Fruit fly (Drosophila melanogaster) whole organism, wandering third instar larva: Measurements from ENCODE around the gene Ets97D.

Experiments
- Abd-B ChIP-seq: fragments of >200 bp; optimal IDR thresholded peaks from 2 replicates; lab custom pipeline; 2017; ENCODE audit warnings: missing biosample characterization, missing genetic modification characterization
- CG32264 ChIP-seq: fragments of 200-800 bp; sonication (Bioruptor generic); optimal IDR thresholded peaks from 2 replicates; lab custom pipeline; 2016; ENCODE audit warnings: missing biosample characterization, missing genetic modification characterization
- CG9705 ChIP-seq: fragments of 200-800 bp; sonication (Bioruptor generic); optimal IDR thresholded peaks from 2 replicates; lab custom pipeline; 2018; ENCODE audit warnings: missing biosample characterization, mild to moderate bottlenecking, missing genetic modification characterization
- CrebA ChIP-seq: fragments of 200-800 bp; sonication (Bioruptor generic); optimal IDR thresholded peaks from 2 replicates; lab custom pipeline; 2016; ENCODE audit warnings: missing biosample characterization, mild to moderate bottlenecking, missing genetic modification characterization, borderline replicate concordance
- Dfd ChIP-seq: fragments of >200 bp; optimal IDR thresholded peaks from 2 replicates; lab custom pipeline; 2017; ENCODE audit warnings: missing biosample characterization, missing genetic modification characterization
- Dif ChIP-seq: fragments of 200-275, 200-300 bp; sonication (Bioruptor generic); optimal IDR thresholded peaks from 2 replicates; lab custom pipeline; 2018; ENCODE audit warnings: missing biosample characterization, missing genetic modification characterization; ENCODE audit not compliant: partially characterized antibody
- GATAd ChIP-seq: sonication (Bioruptor generic); optimal IDR thresholded peaks from 2 replicates; lab custom pipeline; 2016; ENCODE audit warnings: missing biosample characterization, missing genetic modification characterization
- HLH106 ChIP-seq: fragments of 200-800 bp; optimal IDR thresholded peaks from 3 replicates; lab custom pipeline; 2019; ENCODE audit warnings: missing biosample characterization, mild to moderate bottlenecking, missing genetic modification characterization, moderate library complexity
- Hnf4 ChIP-seq: fragments of 200-800 bp; sonication (Bioruptor generic); optimal IDR thresholded peaks from 2 replicates; lab custom pipeline; 2016; ENCODE audit warnings: missing biosample characterization, mild to moderate bottlenecking, missing genetic modification characterization
- Hr78 ChIP-seq: fragments of >200 bp; optimal IDR thresholded peaks from 2 replicates; lab custom pipeline; 2017; ENCODE audit warnings: missing biosample characterization, missing genetic modification characterization
- Hr83 ChIP-seq: fragments of 200-300 bp; sonication (Bioruptor generic); optimal IDR thresholded peaks from 2 replicates; lab custom pipeline; 2016; ENCODE audit warnings: missing biosample characterization, mild to moderate bottlenecking, missing genetic modification characterization, moderate library complexity; ENCODE audit not compliant: poor library complexity, severe bottlenecking
- Jra ChIP-seq: sonication (Bioruptor generic); optimal IDR thresholded peaks from 2 replicates; lab custom pipeline; 2016; ENCODE audit warnings: missing biosample characterization, missing genetic modification characterization
- Mio ChIP-seq: sonication (Bioruptor generic); optimal IDR thresholded peaks from 2 replicates; lab custom pipeline; 2016; ENCODE audit warnings: missing biosample characterization, missing genetic modification characterization
- Myc ChIP-seq: fragments of >200 bp; optimal IDR thresholded peaks from 2 replicates; lab custom pipeline; 2017
- N ChIP-seq: fragments of >200 bp; optimal IDR thresholded peaks from 2 replicates; lab custom pipeline; 2018; ENCODE audit warnings: missing biosample characterization, missing external identifiers, missing genetic modification characterization
- OdsH ChIP-seq: fragments of 200-800 bp; sonication (Bioruptor generic); optimal IDR thresholded peaks from 2 replicates; lab custom pipeline; 2016; ENCODE audit warnings: missing biosample characterization, mild to moderate bottlenecking, missing genetic modification characterization
- Rel ChIP-seq, 2 experiments: fragments of 200-800 bp; sonication (Bioruptor generic) in 1 of 2; optimal IDR thresholded peaks; 2 replicates in 1 of 2; 3 replicates in 1 of 2; lab custom pipeline; 2016 to 2019; ENCODE audit warnings: mild to moderate bottlenecking in 2 of 2, missing biosample characterization in 2 of 2, missing genetic modification characterization in 2 of 2, moderate library complexity in 1 of 2
- br ChIP-seq: fragments of 200-800 bp; sonication (Bioruptor generic); optimal IDR thresholded peaks from 2 replicates; lab custom pipeline; 2016; ENCODE audit warnings: missing biosample characterization, missing genetic modification characterization
- brk ChIP-seq: fragments of 200-800 bp; sonication (Bioruptor generic); optimal IDR thresholded peaks from 2 replicates; lab custom pipeline; 2016; ENCODE audit warnings: missing biosample characterization, mild to moderate bottlenecking, missing genetic modification characterization
- dl ChIP-seq, 2 experiments: fragments of 175-275, 200-275 bp in 1 of 2; fragments of 200-275 bp in 1 of 2; sonication (Bioruptor generic); optimal IDR thresholded peaks; lab custom pipeline; 2018; ENCODE audit warnings: mild to moderate bottlenecking in 2 of 2, missing biosample characterization in 2 of 2, missing genetic modification characterization in 2 of 2, moderate library complexity in 2 of 2; ENCODE audit not compliant: partially characterized antibody in 2 of 2, insufficient read depth in 1 of 2
- dmrt93B ChIP-seq: fragments of 200-800 bp; sonication (Bioruptor generic); optimal IDR thresholded peaks from 2 replicates; lab custom pipeline; 2018; ENCODE audit warnings: missing biosample characterization, mild to moderate bottlenecking, missing genetic modification characterization
- dsf ChIP-seq: sonication (Bioruptor generic); optimal IDR thresholded peaks from 2 replicates; lab custom pipeline; 2016; ENCODE audit warnings: missing biosample characterization, missing genetic modification characterization, borderline replicate concordance
- ey ChIP-seq: fragments of 200-800 bp; sonication (Bioruptor generic); optimal IDR thresholded peaks from 2 replicates; lab custom pipeline; 2016; ENCODE audit warnings: missing biosample characterization, missing genetic modification characterization
- foxo ChIP-seq, 2 experiments: fragments of 200-800 bp; sonication (Bioruptor generic); optimal IDR thresholded peaks; 2 replicates in 1 of 2; 3 replicates in 1 of 2; lab custom pipeline; 2016 to 2017; ENCODE audit warnings: missing biosample characterization in 2 of 2, missing genetic modification characterization in 2 of 2
- fru ChIP-seq: fragments of 200-800 bp; sonication (Bioruptor generic); optimal IDR thresholded peaks from 3 replicates; lab custom pipeline; 2016; ENCODE audit warnings: missing biosample characterization, mild to moderate bottlenecking, missing genetic modification characterization
- h ChIP-seq: fragments of 200-800 bp; sonication (Bioruptor generic); optimal IDR thresholded peaks from 3 replicates; lab custom pipeline; 2016; ENCODE audit warnings: missing biosample characterization, mild to moderate bottlenecking, missing genetic modification characterization
- jim ChIP-seq: fragments of 175-275, 200-325 bp; sonication (Bioruptor generic); optimal IDR thresholded peaks from 2 replicates; lab custom pipeline; 2016; ENCODE audit warnings: missing biosample characterization, mild to moderate bottlenecking, missing genetic modification characterization
- pan ChIP-seq: fragments of >200 bp; optimal IDR thresholded peaks from 2 replicates; lab custom pipeline; 2017
- rgr ChIP-seq: fragments of 200-800 bp; sonication (Bioruptor generic); optimal IDR thresholded peaks from 3 replicates; lab custom pipeline; 2016; ENCODE audit warnings: missing biosample characterization, mild to moderate bottlenecking, missing genetic modification characterization
- sv ChIP-seq: fragments of 200-800 bp; sonication (Bioruptor generic); optimal IDR thresholded peaks from 3 replicates; lab custom pipeline; 2016; ENCODE audit warnings: missing biosample characterization, missing genetic modification characterization
- tai ChIP-seq: sonication (Bioruptor generic); optimal IDR thresholded peaks from 2 replicates; lab custom pipeline; 2016; ENCODE audit warnings: missing biosample characterization, missing genetic modification characterization
- woc ChIP-seq: sonication (Bioruptor generic); optimal IDR thresholded peaks from 2 replicates; lab custom pipeline; 2016; ENCODE audit warnings: missing biosample characterization, mild to moderate bottlenecking, missing genetic modification characterization

Ets97D gene

DNA sequence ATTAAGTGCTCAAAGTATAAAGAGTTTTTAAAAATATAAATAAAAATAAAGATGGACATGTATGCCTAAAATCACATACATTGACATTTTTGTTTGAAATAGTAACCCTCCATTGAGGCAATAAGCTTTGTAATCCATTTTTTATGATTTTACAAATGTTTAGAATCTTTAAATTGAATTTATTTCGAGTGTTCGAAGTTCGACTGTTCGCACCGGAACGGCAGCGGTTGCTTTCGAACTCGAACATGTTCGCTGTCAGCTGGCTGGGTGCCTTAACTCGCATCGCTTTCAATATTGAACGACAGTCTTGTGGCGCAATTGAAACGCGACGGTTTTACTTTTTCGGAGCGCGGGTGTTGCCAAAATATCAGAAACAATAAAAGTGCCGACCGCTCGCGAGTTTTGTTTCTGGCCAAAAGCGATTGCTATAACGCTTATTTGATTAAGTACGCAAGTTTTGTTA lies 2.8 kb upstream of the Ets97D start, which contains the start of gene CG46339 (continued):
- no peak for TF ChIP-seq CrebA (GFP tag; lab: Kevin White, UChicago)
- TF ChIP-seq fru (GFP tag; lab: Kevin White, UChicago): peak; percentile 8
- no peak for TF ChIP-seq tai (GFP tag; lab: Kevin White, UChicago)
- no peak for TF ChIP-seq CG32264
- no peak for TF ChIP-seq jim
- TF ChIP-seq Dif (GFP tag; lab: Kevin White, UChicago): peak; percentile 76
- no peak for TF ChIP-seq ey
- TF ChIP-seq Rel (GFP tag; optimal IDR thresholded peaks at IDR 0.05; lab: Kevin White, UChicago): no peak
- peak; percentile 36 for TF ChIP-seq Rel (tag; optimal IDR thresholded peaks at IDR 0.05; lab: Kevin White, UChicago)
- no peak for TF ChIP-seq N (GFP tag; lab: Kevin White, UChicago)
- no peak for TF ChIP-seq Dfd (GFP tag; lab: Kevin White, UChicago)
- TF ChIP-seq, all 38 proteins: peak for 14

DNA sequence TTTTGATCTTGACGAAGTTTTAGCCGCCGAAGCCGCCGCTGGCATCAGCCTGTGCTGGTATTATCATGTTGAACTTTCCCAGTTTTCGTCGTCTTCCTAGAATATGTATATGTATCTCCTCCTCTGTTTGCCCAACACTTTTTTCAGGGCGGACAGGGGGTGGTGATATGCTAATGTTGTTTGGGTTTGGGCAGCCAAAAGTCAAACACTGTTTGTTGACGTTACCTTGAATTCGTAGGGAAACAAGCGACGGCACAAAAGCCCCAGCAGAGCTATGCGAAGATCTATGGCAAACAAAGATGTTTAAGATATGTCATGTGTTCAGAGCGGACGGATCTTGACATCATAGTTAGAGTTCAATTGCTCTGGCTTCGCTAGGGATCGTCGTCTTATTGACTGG lies 3.9 kb downstream of the Ets97D start:
- TF ChIP-seq fru (GFP tag; lab: Kevin White, UChicago): no peak
- no peak for TF ChIP-seq Jra (GFP tag; lab: Kevin White, UChicago)
- TF ChIP-seq Dfd (GFP tag; lab: Kevin White, UChicago): no peak
- no peak for TF ChIP-seq foxo (GFP tag; optimal IDR thresholded peaks at IDR 0.05; lab: Kevin White, UChicago)
- no peak for TF ChIP-seq jim
- TF ChIP-seq sv (GFP tag; lab: Kevin White, UChicago): no peak
- no peak for TF ChIP-seq tai (GFP tag; lab: Kevin White, UChicago)
- TF ChIP-seq br (GFP tag; lab: Kevin White, UChicago): no peak
- TF ChIP-seq CG32264: no peak
- TF ChIP-seq Myc (lab: Kevin White, UChicago): no peak
- no peak for TF ChIP-seq Dif (GFP tag; lab: Kevin White, UChicago)
- TF ChIP-seq dmrt93B (GFP tag; lab: Kevin White, UChicago): no peak

DNA sequence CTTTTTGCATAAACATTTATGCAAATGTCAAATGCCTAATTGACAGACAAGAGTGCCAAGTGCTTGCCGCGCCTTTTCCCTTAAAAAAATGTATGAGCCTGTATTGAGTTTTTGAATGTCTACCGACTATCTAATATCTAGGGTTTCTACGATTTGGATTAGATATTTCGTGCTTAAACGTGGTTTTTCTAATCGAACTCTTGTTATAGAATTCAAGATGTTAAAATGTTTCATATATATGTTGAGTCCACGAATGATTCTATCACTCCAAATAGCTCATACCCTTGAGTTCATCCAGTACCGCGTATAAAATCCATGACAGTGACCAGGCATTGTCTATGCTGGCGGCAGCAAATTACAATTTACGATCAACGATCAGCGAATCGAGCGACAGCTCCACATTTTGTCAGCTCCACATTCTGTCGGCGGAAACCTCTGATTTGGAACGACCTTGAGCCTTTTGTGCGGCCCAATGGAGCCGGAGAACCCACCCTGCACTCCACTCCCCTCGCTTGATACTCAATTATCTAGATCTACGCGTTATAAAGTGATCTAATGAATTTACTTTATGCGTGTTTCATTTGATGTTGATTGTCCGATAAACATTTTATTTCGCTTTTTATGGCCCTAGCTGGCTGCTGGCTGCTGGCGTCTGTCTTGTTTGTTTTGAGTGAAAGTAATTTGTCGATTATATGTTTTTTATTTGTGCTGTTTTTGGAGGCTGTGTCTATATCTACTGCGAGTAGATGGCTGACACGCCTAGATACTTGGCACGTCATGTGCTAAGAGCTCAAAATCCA lies 5.8 kb downstream of the Ets97D start:
- TF ChIP-seq Mio (no peak), CG32264 (no peak), Dif (GFP tag; lab: Kevin White, UChicago) (no peak), Hr78 (GFP tag; lab: Kevin White, UChicago) (no peak), dmrt93B (GFP tag; lab: Kevin White, UChicago) (no peak), brk (GFP tag; lab: Kevin White, UChicago) (no peak)

DNA sequence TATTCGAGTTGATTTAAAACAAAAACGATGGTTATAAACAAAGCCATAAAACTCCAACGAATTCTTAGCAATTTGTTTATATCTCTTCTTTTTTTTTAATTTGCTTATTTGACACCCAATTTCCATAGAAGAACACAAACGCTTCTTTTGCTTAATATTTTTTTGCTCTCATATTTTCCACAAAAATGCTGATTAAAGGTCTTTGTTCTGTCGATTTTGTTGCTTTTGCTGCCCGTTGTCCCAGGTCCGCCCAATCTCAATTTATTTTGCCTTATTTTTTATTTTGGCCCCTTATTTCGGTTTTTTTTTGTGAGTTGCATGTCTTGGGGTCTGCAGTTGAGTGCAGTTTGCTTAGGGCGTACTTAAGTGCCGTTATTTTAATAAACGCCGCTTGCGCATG lies 6.7 kb downstream of the Ets97D start:
- TF ChIP-seq CG9705 (no peak), dl (GFP tag; optimal IDR thresholded peaks at IDR 0.05; lab: Kevin White, UChicago; ENCODE audit: insufficient read depth in 1 of 2, partially characterized antibody in 2 of 2) (no peak), brk (GFP tag; lab: Kevin White, UChicago) (no peak), Dfd (GFP tag; lab: Kevin White, UChicago) (no peak), CrebA (GFP tag; lab: Kevin White, UChicago) (no peak), Mio (no peak), Abd-B (GFP tag; lab: Kevin White, UChicago) (no peak), Myc (lab: Kevin White, UChicago) (no peak), Dif (GFP tag; lab: Kevin White, UChicago) (no peak), OdsH (GFP tag; lab: Kevin White, UChicago) (no peak), Hr78 (GFP tag; lab: Kevin White, UChicago) (no peak), CG32264 (no peak)

DNA sequence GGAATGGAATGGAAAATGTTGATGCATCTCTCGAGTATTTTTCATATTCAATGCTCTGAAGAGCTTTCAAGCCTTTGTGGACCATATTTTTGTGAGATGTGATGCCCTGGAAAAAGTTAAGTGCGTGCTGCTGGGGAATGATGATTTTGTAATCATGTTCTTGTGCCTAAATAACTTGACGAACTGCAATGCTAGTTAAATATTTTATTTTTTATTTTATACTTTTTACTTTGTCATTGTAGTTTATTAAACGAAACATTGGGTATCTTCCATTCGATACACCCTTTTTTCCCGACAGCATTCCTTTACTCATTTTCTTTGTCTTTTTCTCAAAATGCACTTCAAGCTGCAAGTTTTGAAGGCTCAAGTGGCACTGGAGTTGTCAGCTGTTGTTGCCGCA lies 12.7 kb downstream of the Ets97D start:
- TF ChIP-seq woc (GFP tag; lab: Kevin White, UChicago) (peak; percentile 4), rgr (GFP tag; lab: Kevin White, UChicago) (peak; percentile 30), foxo (GFP tag; optimal IDR thresholded peaks at IDR 0.05; lab: Kevin White, UChicago) (peak in 1 of 2 experiments; percentile 33), Jra (GFP tag; lab: Kevin White, UChicago) (no peak)

DNA sequence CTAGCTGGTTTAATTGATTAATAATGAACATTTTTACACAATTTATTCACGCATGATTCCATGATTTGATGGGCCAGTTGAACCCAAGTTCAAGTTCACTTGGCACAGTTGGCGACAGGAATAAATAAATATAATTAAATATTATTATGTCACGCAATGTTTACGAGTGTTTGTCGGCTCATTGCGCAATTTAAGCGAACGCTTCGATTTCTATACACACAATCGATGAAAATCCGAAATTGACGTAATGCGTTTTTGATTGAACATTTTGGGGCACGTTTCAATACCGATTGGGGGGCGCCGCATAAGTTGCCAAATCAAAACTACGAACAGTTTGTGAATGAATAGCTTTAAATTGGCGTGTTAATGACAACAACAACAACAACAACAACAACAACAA lies 15.4 kb downstream of the Ets97D start:
- TF ChIP-seq Jra (GFP tag; lab: Kevin White, UChicago) (no peak), Abd-B (GFP tag; lab: Kevin White, UChicago) (no peak), fru (GFP tag; lab: Kevin White, UChicago) (no peak), pan (lab: Kevin White, UChicago) (no peak), rgr (GFP tag; lab: Kevin White, UChicago) (no peak), h (GFP tag; lab: Kevin White, UChicago) (no peak), CrebA (GFP tag; lab: Kevin White, UChicago) (no peak), Hnf4 (no peak), Hr83 (GFP tag; lab: Kevin White, UChicago) (no peak), dl (GFP tag; optimal IDR thresholded peaks at IDR 0.05; lab: Kevin White, UChicago; ENCODE audit: insufficient read depth in 1 of 2, partially characterized antibody in 2 of 2) (no peak), HLH106 (no peak), brk (GFP tag; lab: Kevin White, UChicago) (no peak), dsf (GFP tag; lab: Kevin White, UChicago) (no peak), woc (GFP tag; lab: Kevin White, UChicago) (no peak), Hr78 (GFP tag; lab: Kevin White, UChicago) (no peak), sv (GFP tag; lab: Kevin White, UChicago) (no peak), GATAd (GFP tag; lab: Kevin White, UChicago) (no peak), br (GFP tag; lab: Kevin White, UChicago) (no peak), Myc (lab: Kevin White, UChicago) (no peak), Dfd (GFP tag; lab: Kevin White, UChicago) (no peak)
